Fruit fly (Drosophila melanogaster): ENCODE measurements around the gene Alg11.
A peak's percentile ranks its signal among the peaks of the same experiment; 100 is the strongest.

Alg11 gene

DNA sequence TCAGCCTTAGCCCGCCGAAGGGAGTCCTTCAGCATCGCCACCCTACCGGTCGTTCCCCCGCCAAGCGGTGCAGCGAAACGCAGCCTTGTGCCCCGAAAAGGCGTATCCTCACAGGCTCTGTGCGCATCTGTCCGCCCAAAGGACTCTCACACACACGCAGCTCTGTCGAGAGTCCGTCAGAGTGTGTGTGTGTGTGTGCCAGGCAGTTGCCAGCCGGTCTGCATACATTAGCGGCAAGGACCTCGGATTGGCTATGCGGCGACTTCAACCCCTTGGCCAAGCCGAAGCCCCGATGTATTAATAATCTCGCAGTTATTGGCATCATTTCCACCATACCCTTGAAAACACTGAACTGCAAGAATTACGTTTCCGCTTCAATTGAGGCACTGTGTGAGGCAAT lies 15.1 kb upstream of the Alg11 start:
- no peak for TF ChIP-seq ey (GFP tag; optimal IDR thresholded peaks at IDR 0.05)
- no peak for TF ChIP-seq Dfd (GFP tag; optimal IDR thresholded peaks at IDR 0.05)
- no peak for TF ChIP-seq N (GFP tag; optimal IDR thresholded peaks at IDR 0.05)
- TF ChIP-seq Mio (GFP tag; optimal IDR thresholded peaks at IDR 0.05), result no peak
- no peak for TF ChIP-seq fru (GFP tag; optimal IDR thresholded peaks at IDR 0.05)
- no peak for TF ChIP-seq brk (GFP tag; optimal IDR thresholded peaks at IDR 0.05)
- TF ChIP-seq CG9705 (GFP tag; optimal IDR thresholded peaks at IDR 0.05), result no peak
- TF ChIP-seq dmrt93B (GFP tag; optimal IDR thresholded peaks at IDR 0.05), result no peak
- TF ChIP-seq pan (optimal IDR thresholded peaks at IDR 0.05), result no peak
- TF ChIP-seq lola (GFP tag; optimal IDR thresholded peaks at IDR 0.05), result no peak
- no peak for TF ChIP-seq Jra (GFP tag; optimal IDR thresholded peaks at IDR 0.05)
- TF ChIP-seq CrebA (GFP tag; optimal IDR thresholded peaks at IDR 0.05; ENCODE audit: borderline replicate concordance), result no peak
- TF ChIP-seq Rel (GFP tag; optimal IDR thresholded peaks at IDR 0.05), result no peak
- no peak for TF ChIP-seq Rel (tag; optimal IDR thresholded peaks at IDR 0.05)
- TF ChIP-seq woc (GFP tag; optimal IDR thresholded peaks at IDR 0.05), result no peak
- no peak for TF ChIP-seq OdsH (GFP tag; optimal IDR thresholded peaks at IDR 0.05)

DNA sequence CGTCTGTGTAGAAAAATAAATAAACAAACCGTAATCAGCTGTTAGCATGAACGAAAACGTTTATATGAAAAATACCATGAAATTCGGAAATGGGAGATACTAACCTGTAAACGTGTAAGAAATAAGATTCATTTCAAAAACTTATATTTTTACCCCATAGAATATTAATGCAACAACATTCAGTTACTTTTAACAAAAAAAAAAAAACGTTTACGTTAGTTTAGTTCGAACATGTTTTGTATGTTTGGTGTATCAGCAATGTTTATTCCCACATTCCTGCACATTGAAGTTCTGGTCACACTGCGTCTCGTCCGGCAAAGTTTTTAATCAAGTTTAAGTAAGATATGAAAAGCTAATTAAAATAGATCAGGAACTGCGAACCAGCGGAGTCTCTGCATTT lies 8.3 kb upstream of the Alg11 start, which contains the start of the genes S1P and CG11307:
S1P (minus strand) TSS at position 23 of the 400 bp plus-strand sequence.
CG11307 (plus strand) TSS at position 270 of the 400 bp plus-strand sequence.
- no peak for TF ChIP-seq Dfd (GFP tag; optimal IDR thresholded peaks at IDR 0.05)
- TF ChIP-seq tai (GFP tag; optimal IDR thresholded peaks at IDR 0.05), result peak; percentile 12
- TF ChIP-seq woc (GFP tag; optimal IDR thresholded peaks at IDR 0.05), result no peak
- TF ChIP-seq CG32264 (GFP tag; optimal IDR thresholded peaks at IDR 0.05), result no peak
- no peak for TF ChIP-seq CG9705 (GFP tag; optimal IDR thresholded peaks at IDR 0.05)
- no peak for TF ChIP-seq Rel (GFP tag; optimal IDR thresholded peaks at IDR 0.05)
- no peak for TF ChIP-seq Rel (tag; optimal IDR thresholded peaks at IDR 0.05)

dm6 chr3L:21626036-21626614 lies 519 bp downstream of the Alg11 start:
- TF ChIP-seq Hr83 (GFP tag; optimal IDR thresholded peaks at IDR 0.05; ENCODE audit: poor library complexity, severe bottlenecking) (peak; percentile 42), woc (GFP tag; optimal IDR thresholded peaks at IDR 0.05) (peak; percentile 11), usp (GFP tag; optimal IDR thresholded peaks at IDR 0.05) (no peak), sage (GFP tag; optimal IDR thresholded peaks at IDR 0.05) (peak; percentile 38), ey (GFP tag; optimal IDR thresholded peaks at IDR 0.05) (no peak)

DNA sequence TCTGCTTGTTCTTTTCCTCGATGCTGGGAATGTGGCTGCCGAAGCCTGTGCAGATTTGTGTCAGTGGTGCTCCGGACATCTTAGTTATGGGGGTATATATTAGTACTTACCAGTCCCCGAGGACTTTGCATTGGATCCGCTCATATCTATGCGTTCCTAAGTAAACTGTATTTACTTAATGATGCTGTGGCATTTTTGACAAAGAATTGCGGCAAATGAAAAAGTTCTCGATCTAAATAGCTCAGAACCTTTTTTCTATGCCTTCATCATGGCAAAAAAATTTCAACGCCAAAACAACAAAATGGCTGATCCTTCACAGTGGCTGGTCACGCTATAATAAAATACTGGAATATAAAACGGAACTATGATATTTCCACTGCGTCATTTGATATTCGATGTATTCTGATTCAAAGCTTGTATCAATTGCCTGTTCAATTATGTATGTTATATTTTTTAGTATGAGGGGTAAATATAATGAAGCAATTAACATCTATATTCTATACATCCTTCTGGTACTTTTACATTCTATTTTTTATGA lies 8.6 kb downstream of the Alg11 start, which contains the start of gene MED1:
MED1 (minus strand) TSS at position 295 of the 538 bp plus-strand sequence.
- TF ChIP-seq N (GFP tag; optimal IDR thresholded peaks at IDR 0.05) (peak; percentile 57), usp (GFP tag; optimal IDR thresholded peaks at IDR 0.05) (no peak), Dfd (GFP tag; optimal IDR thresholded peaks at IDR 0.05) (no peak), lola (GFP tag; optimal IDR thresholded peaks at IDR 0.05) (peak; percentile 55), HLH106 (tag; optimal IDR thresholded peaks at IDR 0.05) (peak; percentile 23), Dif (GFP tag; optimal IDR thresholded peaks at IDR 0.05; ENCODE audit: partially characterized antibody) (no peak), dsf (GFP tag; optimal IDR thresholded peaks at IDR 0.05; ENCODE audit: borderline replicate concordance) (no peak), woc (GFP tag; optimal IDR thresholded peaks at IDR 0.05) (peak; percentile 30), Jra (GFP tag; optimal IDR thresholded peaks at IDR 0.05) (no peak), br (GFP tag; optimal IDR thresholded peaks at IDR 0.05) (no peak)

dm6 chr3L:21635208-21635607 lies 9.6 kb downstream of the Alg11 start, which contains the start of gene ORMDL:
TSS of gene ORMDL (plus strand) at chr3L:21635305.
- no peak for TF ChIP-seq psq (GFP tag; optimal IDR thresholded peaks at IDR 0.05)
- TF ChIP-seq Hnf4 (GFP tag; optimal IDR thresholded peaks at IDR 0.05), result no peak
- TF ChIP-seq Sp1 (GFP tag; optimal IDR thresholded peaks at IDR 0.05), result no peak

- TF ChIP-seq GATAd (GFP tag; optimal IDR thresholded peaks at IDR 0.05) (no peak), br (GFP tag; optimal IDR thresholded peaks at IDR 0.05) (no peak), tai (GFP tag; optimal IDR thresholded peaks at IDR 0.05) (no peak), Dfd (GFP tag; optimal IDR thresholded peaks at IDR 0.05) (no peak), Vsx2 (GFP tag; optimal IDR thresholded peaks at IDR 0.05; ENCODE audit: partially characterized antibody) (no peak), dmrt93B (GFP tag; optimal IDR thresholded peaks at IDR 0.05) (no peak), Hr83 (GFP tag; optimal IDR thresholded peaks at IDR 0.05; ENCODE audit: poor library complexity, severe bottlenecking) (no peak), Mio (GFP tag; optimal IDR thresholded peaks at IDR 0.05) (no peak), dsf (GFP tag; optimal IDR thresholded peaks at IDR 0.05; ENCODE audit: borderline replicate concordance) (no peak), sage (GFP tag; optimal IDR thresholded peaks at IDR 0.05) (no peak)
Measured at dm6 chr3L:21636265-21636993, 10.8 kb downstream of the Alg11 start, which contains the start of gene CG32444. TSS of gene CG32444 (plus strand) at chr3L:21636947.
